Fruit fly (Drosophila melanogaster) whole organism, embryonic: ENCODE data around the gene CG33795.

ENCODE experiments used
- Atf3 ChIP-seq: fragments of 200-800 bp; sonication (Bioruptor generic); optimal IDR thresholded peaks from 3 replicates; lab custom pipeline; 2016; ENCODE audit warnings: missing biosample characterization, missing genetic modification characterization
- CG10209 ChIP-seq: fragments of 200-800 bp; sonication (Bioruptor generic); optimal IDR thresholded peaks from 3 replicates; lab custom pipeline; 2017; ENCODE audit warnings: missing biosample characterization, mild to moderate bottlenecking, missing genetic modification characterization, missing genetic modification reagents
- CG10959 ChIP-seq: fragments of 200-800 bp; sonication (Bioruptor generic); IDR thresholded peaks from 2 replicates; pipeline ENCODE4 v1.3.6; 2022; ENCODE audit warnings: missing biosample characterization, missing genetic modification characterization
- CG11695 ChIP-seq: fragments of 200-800 bp; sonication (Bioruptor generic); IDR thresholded peaks from 3 replicates; pipeline ENCODE4 v1.3.6; 2022; ENCODE audit warnings: missing biosample characterization, missing genetic modification characterization
- CG1233 ChIP-seq: fragments of 200-800 bp; sonication (Bioruptor generic); optimal IDR thresholded peaks from 4 replicates; lab custom pipeline; 2018; ENCODE audit warnings: missing biosample characterization, mild to moderate bottlenecking, missing genetic modification characterization
- CG13287 ChIP-seq: fragments of 200-800 bp; sonication (Bioruptor generic); IDR thresholded peaks from 2 replicates; pipeline ENCODE4 v1.3.6; 2022; ENCODE audit warnings: missing biosample characterization, missing genetic modification characterization; ENCODE audit not compliant: partially characterized antibody
- CG13624 ChIP-seq: fragments of 200-800 bp; sonication (Bioruptor generic); optimal IDR thresholded peaks from 2 replicates; lab custom pipeline; 2016; ENCODE audit warnings: missing biosample characterization, missing genetic modification characterization
- CG13775 ChIP-seq: fragments of 200-800 bp; sonication (Bioruptor generic); optimal IDR thresholded peaks from 3 replicates; lab custom pipeline; 2017; ENCODE audit warnings: missing biosample characterization, mild to moderate bottlenecking, missing genetic modification characterization
- CG14965 ChIP-seq: fragments of 200-800 bp; sonication (Bioruptor generic); optimal IDR thresholded peaks from 2 replicates; lab custom pipeline; 2016; ENCODE audit warnings: missing biosample characterization, missing genetic modification characterization, borderline replicate concordance
- CG18262 ChIP-seq: fragments of 200-800 bp; optimal IDR thresholded peaks from 3 replicates; lab custom pipeline; 2019; ENCODE audit warnings: missing biosample characterization, mild to moderate bottlenecking, missing genetic modification characterization, moderate library complexity
- CG32532 ChIP-seq: fragments of 200-800 bp; sonication (Bioruptor generic); IDR thresholded peaks from 2 replicates; pipeline ENCODE4 v1.3.6; 2022; ENCODE audit warnings: missing biosample characterization, missing genetic modification characterization
- CG34224 ChIP-seq: fragments of 200-800 bp; sonication (Bioruptor generic); IDR thresholded peaks from 3 replicates; pipeline ENCODE4 v1.3.6; 2022; ENCODE audit warnings: missing biosample characterization, missing genetic modification characterization; ENCODE audit not compliant: partially characterized antibody
- CG34422 ChIP-seq: fragments of 200-800 bp; sonication (Bioruptor generic); IDR thresholded peaks from 3 replicates; pipeline ENCODE4 v1.3.6; 2022; ENCODE audit warnings: missing biosample characterization, missing genetic modification characterization
- CG7745 ChIP-seq: fragments of 200-800 bp; sonication (Bioruptor generic); optimal IDR thresholded peaks from 2 replicates; lab custom pipeline; 2018; ENCODE audit warnings: missing biosample characterization, mild to moderate bottlenecking, missing genetic modification characterization, moderate library complexity
- CG8388 ChIP-seq: fragments of 200-800 bp; sonication (Bioruptor generic); optimal IDR thresholded peaks from 2 replicates; lab custom pipeline; 2019; ENCODE audit warnings: missing biosample characterization, mild to moderate bottlenecking, missing genetic modification characterization, moderate library complexity
- CG8765 ChIP-seq: fragments of 200-800 bp; sonication (Bioruptor generic); IDR thresholded peaks from 2 replicates; pipeline ENCODE4 v1.3.6; 2022; ENCODE audit warnings: missing biosample characterization, missing genetic modification characterization
- CG9727 ChIP-seq: fragments of 200-800 bp; sonication (Bioruptor generic); optimal IDR thresholded peaks from 3 replicates; lab custom pipeline; 2017; ENCODE audit warnings: missing biosample characterization, mild to moderate bottlenecking, missing genetic modification characterization
- Camta ChIP-seq: fragments of 200-800 bp; sonication (Bioruptor generic); optimal IDR thresholded peaks from 2 replicates; lab custom pipeline; 2016; ENCODE audit warnings: missing biosample characterization, missing genetic modification characterization
- Dek ChIP-seq: fragments of 200-800 bp; sonication (Bioruptor generic); optimal IDR thresholded peaks from 3 replicates; lab custom pipeline; 2019; ENCODE audit warnings: missing biosample characterization, mild to moderate bottlenecking, missing genetic modification characterization, moderate library complexity
- Dll ChIP-seq: fragments of 200-800 bp; sonication (Bioruptor generic); IDR thresholded peaks from 4 replicates; pipeline ENCODE4 v1.3.6; 2022; ENCODE audit warnings: missing biosample characterization, missing genetic modification characterization; ENCODE audit not compliant: partially characterized antibody
- E2f2 ChIP-seq: fragments of 200-800 bp; sonication (Bioruptor generic); IDR thresholded peaks from 2 replicates; pipeline ENCODE4 v1.3.6; 2022; ENCODE audit warnings: missing biosample characterization, missing genetic modification characterization
- Hey ChIP-seq: fragments of 200-800 bp; sonication (Bioruptor generic); optimal IDR thresholded peaks from 3 replicates; lab custom pipeline; 2018; ENCODE audit warnings: missing biosample characterization, mild to moderate bottlenecking, missing genetic modification characterization
- Hr39 ChIP-seq: fragments of >200 bp; optimal IDR thresholded peaks from 2 replicates; lab custom pipeline; 2017
- Hr51 ChIP-seq, 2 experiments: fragments of 200-800 bp; sonication (Bioruptor generic); optimal IDR thresholded peaks; 2 replicates in 1 of 2; 3 replicates in 1 of 2; lab custom pipeline; 2016 to 2018; ENCODE audit warnings: missing biosample characterization in 2 of 2, missing genetic modification characterization in 2 of 2, mild to moderate bottlenecking in 1 of 2, moderate library complexity in 1 of 2
- Kr ChIP-seq: fragments of 200-800 bp; sonication (Bioruptor generic); optimal IDR thresholded peaks from 2 replicates; lab custom pipeline; 2017; ENCODE audit warnings: missing biosample characterization, mild to moderate bottlenecking, missing genetic modification characterization
- MTF-1 ChIP-seq: fragments of 200-800 bp; sonication (Bioruptor generic); optimal IDR thresholded peaks from 2 replicates; lab custom pipeline; 2018; ENCODE audit warnings: missing biosample characterization, mild to moderate bottlenecking, missing genetic modification characterization, borderline replicate concordance
- Rfx ChIP-seq: fragments of 200-800 bp; sonication (Bioruptor generic); IDR thresholded peaks from 2 replicates; pipeline ENCODE4 v1.3.6; 2022; ENCODE audit warnings: missing biosample characterization, missing genetic modification characterization
- Scr ChIP-seq: fragments of 200-800 bp; sonication (Bioruptor generic); IDR thresholded peaks from 2 replicates; pipeline ENCODE4 v1.3.6; 2022; ENCODE audit warnings: missing biosample characterization, missing genetic modification characterization; ENCODE audit not compliant: partially characterized antibody
- Spps ChIP-seq: fragments of 200-800 bp; sonication (Bioruptor generic); optimal IDR thresholded peaks from 2 replicates; lab custom pipeline; 2018; ENCODE audit warnings: missing biosample characterization, mild to moderate bottlenecking, missing genetic modification characterization
- TFAM ChIP-seq: fragments of 200-800 bp; sonication (Bioruptor generic); optimal IDR thresholded peaks from 2 replicates; lab custom pipeline; 2017; ENCODE audit warnings: missing biosample characterization, missing genetic modification characterization, inconsistent platforms
- btn ChIP-seq: fragments of 200-800 bp; sonication (Bioruptor generic); optimal IDR thresholded peaks from 2 replicates; lab custom pipeline; 2016; ENCODE audit warnings: missing biosample characterization, missing genetic modification characterization
- caup ChIP-seq: fragments of 200-800 bp; sonication (Bioruptor generic); optimal IDR thresholded peaks from 3 replicates; lab custom pipeline; 2017; ENCODE audit warnings: missing biosample characterization, mild to moderate bottlenecking, missing genetic modification characterization, moderate library complexity; ENCODE audit not compliant: severe bottlenecking
- dan ChIP-seq: fragments of 200-800 bp; sonication (Bioruptor generic); IDR thresholded peaks from 2 replicates; pipeline ENCODE4 v1.3.6; 2022; ENCODE audit warnings: missing biosample characterization, missing genetic modification characterization
- dimm ChIP-seq: fragments of 200-800 bp; sonication (Bioruptor generic); IDR thresholded peaks from 2 replicates; pipeline ENCODE4 v1.3.6; 2022; ENCODE audit warnings: missing biosample characterization, missing genetic modification characterization
- dmrt11E ChIP-seq: fragments of 200-800 bp; sonication (Bioruptor generic); optimal IDR thresholded peaks from 3 replicates; lab custom pipeline; 2018; ENCODE audit warnings: missing biosample characterization, mild to moderate bottlenecking, missing genetic modification characterization, moderate library complexity
- en ChIP-seq: fragments of 200-800 bp; sonication (Bioruptor generic); optimal IDR thresholded peaks from 2 replicates; lab custom pipeline; 2016; ENCODE audit warnings: missing biosample characterization, missing genetic modification characterization
- eyg ChIP-seq: fragments of 200-800 bp; sonication (Bioruptor generic); optimal IDR thresholded peaks from 3 replicates; lab custom pipeline; 2016; ENCODE audit warnings: missing biosample characterization, missing genetic modification characterization
- h ChIP-seq: fragments of >200 bp; optimal IDR thresholded peaks from 2 replicates; lab custom pipeline; 2017
- ind ChIP-seq: fragments of 200-800 bp; sonication (Bioruptor generic); optimal IDR thresholded peaks from 3 replicates; lab custom pipeline; 2016; ENCODE audit warnings: missing biosample characterization, missing genetic modification characterization
- kni ChIP-seq: fragments of 200-800 bp; sonication (Bioruptor generic); optimal IDR thresholded peaks from 3 replicates; lab custom pipeline; 2017; ENCODE audit warnings: mild to moderate bottlenecking, missing biosample characterization, missing genetic modification reagents, missing genetic modification characterization
- lilli ChIP-seq: fragments of 200-800 bp; sonication (Bioruptor generic); optimal IDR thresholded peaks from 3 replicates; lab custom pipeline; 2016; ENCODE audit warnings: missing biosample characterization, missing genetic modification characterization
- nmo ChIP-seq: fragments of 200-800 bp; sonication (Bioruptor generic); optimal IDR thresholded peaks from 2 replicates; lab custom pipeline; 2018; ENCODE audit warnings: missing biosample characterization, mild to moderate bottlenecking, missing genetic modification characterization, moderate library complexity
- pita ChIP-seq: fragments of 200-800 bp; sonication (Bioruptor generic); optimal IDR thresholded peaks from 2 replicates; lab custom pipeline; 2017; ENCODE audit warnings: missing biosample characterization, mild to moderate bottlenecking, missing genetic modification characterization
- slbo ChIP-seq: fragments of 200-800 bp; sonication (Bioruptor generic); IDR thresholded peaks from 2 replicates; pipeline ENCODE4 v1.3.6; 2022; ENCODE audit warnings: missing biosample characterization, missing genetic modification characterization
- trem ChIP-seq: fragments of 200-800 bp; optimal IDR thresholded peaks from 3 replicates; lab custom pipeline; 2019; ENCODE audit warnings: missing biosample characterization, mild to moderate bottlenecking, missing genetic modification characterization, moderate library complexity
- trh ChIP-seq: fragments of 200-800 bp; sonication (Bioruptor generic); optimal IDR thresholded peaks from 2 replicates; lab custom pipeline; 2016; ENCODE audit warnings: missing biosample characterization, missing genetic modification characterization
- unpg ChIP-seq: fragments of 200-800 bp; sonication (Bioruptor generic); optimal IDR thresholded peaks from 3 replicates; lab custom pipeline; 2018; ENCODE audit warnings: missing biosample characterization, mild to moderate bottlenecking, missing genetic modification characterization, moderate library complexity
- zen ChIP-seq: fragments of 200-800 bp; sonication (Bioruptor generic); optimal IDR thresholded peaks from 3 replicates; lab custom pipeline; 2018; ENCODE audit warnings: missing biosample characterization, mild to moderate bottlenecking, missing genetic modification characterization, moderate library complexity
- zen2 ChIP-seq: fragments of 200-800 bp; sonication (Bioruptor generic); IDR thresholded peaks from 3 replicates; pipeline ENCODE4 v1.3.6; 2022; ENCODE audit warnings: missing biosample characterization, missing genetic modification characterization; ENCODE audit not compliant: partially characterized antibody

Gene CG33795

dm6 chr3L:16128973-16129745 is 42.0 kb downstream of the CG33795 start, which contains the start of gene SsRbeta (continued):
- TF ChIP-seq trh (GFP tag; lab: Kevin White, UChicago) (no peak), dan (no peak), CG32532 (GFP tag; lab: Robert Waterston, UW) (peak; percentile 85), zen (tag; lab: Kevin White, UChicago) (no peak), Rfx (GFP tag; lab: Robert Waterston, UW) (peak; percentile 66), pita (peak; percentile 34), CG34224 (peak; percentile 59), eyg (GFP tag; lab: Kevin White, UChicago) (no peak), MTF-1 (GFP tag; lab: Kevin White, UChicago) (no peak), CG7745 (tag; lab: Kevin White, UChicago) (no peak), btn (GFP tag; lab: Kevin White, UChicago) (no peak), caup (GFP tag; lab: Kevin White, UChicago) (no peak), CG13775 (GFP tag; lab: Kevin White, UChicago) (peak; percentile 67), Hey (tag; lab: Kevin White, UChicago) (no peak), kni (GFP tag; lab: Kevin White, UChicago) (peak; percentile 5), lilli (GFP tag; lab: Kevin White, UChicago) (no peak), unpg (peak; percentile 36), Hr51 (GFP tag; optimal IDR thresholded peaks at IDR 0.05; lab: Kevin White, UChicago) (peak; percentile 3 to 57), dmrt11E (tag; lab: Kevin White, UChicago) (peak; percentile 38), Spps (tag; lab: Kevin White, UChicago) (no peak), Scr (GFP tag; lab: Robert Waterston, UW) (peak; percentile 72), dimm (GFP tag; lab: Robert Waterston, UW) (no peak), CG8388 (GFP tag; lab: Kevin White, UChicago) (peak; percentile 4), Dek (tag; lab: Kevin White, UChicago) (no peak), CG11695 (GFP tag; lab: Robert Waterston, UW) (peak; percentile 60; the same call in 2 of the 3 replicates), nmo (peak; percentile 9), CG10959 (GFP tag; lab: Robert Waterston, UW) (no peak), Dll (GFP tag; lab: Robert Waterston, UW) (peak; percentile 67), en (no peak), TFAM (no peak), CG14965 (no peak), zen2 (no peak; the same call in 2 of the 3 replicates), CG10209 (no peak), CG13287 (GFP tag; lab: Robert Waterston, UW) (peak; percentile 79), trem (tag; lab: Kevin White, UChicago) (peak; percentile 43), CG18262 (peak; percentile 43), CG8765 (no peak), E2f2 (GFP tag; lab: Robert Waterston, UW) (peak; percentile 43; the same call in 1 of the 2 replicates), CG13624 (peak; percentile 43), Kr (GFP tag; lab: Kevin White, UChicago) (no peak), CG9727 (GFP tag; lab: Kevin White, UChicago) (peak; percentile 43), Hr39 (no peak), Camta (GFP tag; lab: Kevin White, UChicago) (no peak), CG34422 (GFP tag; lab: Robert Waterston, UW) (peak; percentile 68; the same call in 2 of the 3 replicates), CG1233 (no peak), Atf3 (GFP tag; lab: Kevin White, UChicago) (peak; percentile 2), slbo (GFP tag; lab: Robert Waterston, UW) (peak; percentile 82), ind (GFP tag; lab: Kevin White, UChicago) (no peak), h (lab: Kevin White, UChicago) (no peak)
